Worm (Caenorhabditis elegans) whole organism, L1 larva: ENCODE measurements around the gene C04G6.2.

Source experiments
- C04F5.9 ChIP-seq: sonication (generic microtip); optimal IDR thresholded peaks from 2 replicates; lab custom pipeline; 2016; ENCODE audit warnings: missing genetic modification characterization, missing compliant biosample characterization
- F16B12.6 ChIP-seq: fragments of 150-350 bp; optimal IDR thresholded peaks from 2 replicates; lab custom pipeline; 2014; ENCODE audit warnings: missing biosample characterization, missing genetic modification characterization
- aha-1 ChIP-seq: fragments of 150-350 bp; optimal IDR thresholded peaks from 2 replicates; lab custom pipeline; 2014; ENCODE audit warnings: missing biosample characterization, missing genetic modification characterization
- aly-2 ChIP-seq: fragments of 150-350 bp; optimal IDR thresholded peaks from 2 replicates; lab custom pipeline; 2014; ENCODE audit warnings: missing biosample characterization, missing genetic modification characterization
- ama-1 ChIP-seq: fragments of 150-350 bp; optimal IDR thresholded peaks from 2 replicates; lab custom pipeline; 2014
- ceh-82 ChIP-seq, 3 experiments: fragments of 150-350 bp in 1 of 3; sonication (generic microtip) in 2 of 3; optimal IDR thresholded peaks; 2 replicates each; lab custom pipeline; 2014 to 2017; ENCODE audit warnings: missing biosample characterization in 3 of 3, missing genetic modification characterization in 3 of 3
- ceh-90 ChIP-seq: sonication (generic microtip); optimal IDR thresholded peaks from 2 replicates; lab custom pipeline; 2016; ENCODE audit warnings: missing genetic modification characterization, missing compliant biosample characterization
- ces-1 ChIP-seq: fragments of 150-350 bp; optimal IDR thresholded peaks from 2 replicates; lab custom pipeline; 2014; ENCODE audit warnings: missing biosample characterization, missing genetic modification reagents, missing genetic modification characterization
- dsc-1 ChIP-seq: sonication (generic microtip); optimal IDR thresholded peaks from 2 replicates; lab custom pipeline; 2016; ENCODE audit warnings: mild to moderate bottlenecking, missing genetic modification characterization, missing compliant biosample characterization
- efl-1 ChIP-seq, 4 experiments: fragments of 150-350 bp; optimal IDR thresholded peaks in 3 of 4; peaks in 1 of 4; 1 replicate in 1 of 4; 2 replicates in 3 of 4; lab custom pipeline; 2014; ENCODE audit warnings: missing biosample characterization in 2 of 4, missing genetic modification characterization in 2 of 4, missing genetic modification reagents in 2 of 4
- efl-3 ChIP-seq: fragments of 200-800 bp; sonication (Bioruptor generic); optimal IDR thresholded peaks from 2 replicates; lab custom pipeline; 2018; ENCODE audit warnings: mild to moderate bottlenecking, missing genetic modification characterization, missing compliant biosample characterization
- egl-13 ChIP-seq: sonication (generic microtip); optimal IDR thresholded peaks from 2 replicates; lab custom pipeline; 2016; ENCODE audit warnings: missing genotype, missing genetic modification reagents, missing genetic modification characterization, missing compliant biosample characterization
- egl-27 ChIP-seq, 2 experiments: fragments of 150-350 bp in 1 of 2; sonication (generic microtip); optimal IDR thresholded peaks; 3 replicates each; lab custom pipeline; 2017 to 2018; ENCODE audit warnings: missing biosample characterization in 2 of 2, missing genetic modification characterization in 2 of 2, missing genetic modification reagents in 2 of 2
- elt-2 ChIP-seq: sonication (generic microtip); optimal IDR thresholded peaks from 2 replicates; lab custom pipeline; 2016; ENCODE audit warnings: missing genetic modification characterization, mild to moderate bottlenecking, inconsistent platforms, missing compliant biosample characterization, missing genetic modification reagents
- ets-5 ChIP-seq: fragments of 200-800 bp; sonication (Bioruptor generic); IDR thresholded peaks from 2 replicates; pipeline ENCODE4 v1.3.6; 2022; ENCODE audit warnings: missing genetic modification characterization, missing compliant biosample characterization
- fkh-10 ChIP-seq: sonication (generic microtip); optimal IDR thresholded peaks from 2 replicates; lab custom pipeline; 2017; ENCODE audit warnings: missing biosample characterization, missing genetic modification reagents, missing genetic modification characterization
- fkh-4 ChIP-seq: sonication (generic microtip); optimal IDR thresholded peaks from 2 replicates; lab custom pipeline; 2016; ENCODE audit warnings: missing compliant biosample characterization, missing genetic modification characterization, borderline replicate concordance
- fkh-8 ChIP-seq: sonication (generic microtip); optimal IDR thresholded peaks from 2 replicates; lab custom pipeline; 2016; ENCODE audit warnings: mild to moderate bottlenecking, missing genetic modification characterization, missing compliant biosample characterization
- fos-1 ChIP-seq: fragments of 150-350 bp; optimal IDR thresholded peaks from 2 replicates; lab custom pipeline; 2014; ENCODE audit warnings: missing biosample characterization, missing genetic modification characterization
- hlh-17 ChIP-seq: fragments of 200-800 bp; sonication (Bioruptor generic); optimal IDR thresholded peaks from 2 replicates; lab custom pipeline; 2018; ENCODE audit warnings: missing genetic modification characterization, mild to moderate bottlenecking, missing compliant biosample characterization, moderate library complexity, borderline replicate concordance
- hpl-2 ChIP-seq: fragments of 150-350 bp; optimal IDR thresholded peaks from 2 replicates; lab custom pipeline; 2014; ENCODE audit warnings: missing biosample characterization, missing genetic modification reagents, missing genetic modification characterization
- isw-1 ChIP-seq: fragments of 200-800 bp; sonication (Bioruptor generic); IDR thresholded peaks from 2 replicates; pipeline ENCODE4 v1.3.6; 2022; ENCODE audit warnings: missing genetic modification characterization, missing compliant biosample characterization
- lin-14 ChIP-seq: fragments of 200-800 bp; sonication (Bioruptor generic); optimal IDR thresholded peaks from 2 replicates; lab custom pipeline; 2018; ENCODE audit warnings: mild to moderate bottlenecking, missing genetic modification characterization, moderate library complexity, missing compliant biosample characterization
- lin-35 ChIP-seq, 2 experiments: fragments of 150-350 bp; optimal IDR thresholded peaks; 2 replicates each; lab custom pipeline; 2014; ENCODE audit warnings: missing biosample characterization in 2 of 2, missing genetic modification characterization in 2 of 2, missing genetic modification reagents in 2 of 2
- lin-39 ChIP-seq: fragments of 150-350 bp; optimal IDR thresholded peaks from 2 replicates; lab custom pipeline; 2014; ENCODE audit warnings: missing biosample characterization, missing genetic modification reagents, missing genetic modification characterization
- lir-3 ChIP-seq: sonication (generic microtip); optimal IDR thresholded peaks from 2 replicates; lab custom pipeline; 2016; ENCODE audit warnings: mild to moderate bottlenecking, missing genetic modification characterization, moderate library complexity, missing compliant biosample characterization; ENCODE audit not compliant: poor library complexity
- mab-9 ChIP-seq: fragments of 200-800 bp; sonication (Bioruptor generic); IDR thresholded peaks from 2 replicates; pipeline ENCODE4 v1.3.6; 2022; ENCODE audit warnings: missing genetic modification reagents, missing genetic modification characterization, missing compliant biosample characterization
- mef-2 ChIP-seq: fragments of 150-350 bp; optimal IDR thresholded peaks from 2 replicates; lab custom pipeline; 2014; ENCODE audit warnings: missing biosample characterization, missing genetic modification characterization
- nhr-11 ChIP-seq: fragments of 150-350 bp; optimal IDR thresholded peaks from 2 replicates; lab custom pipeline; 2014; ENCODE audit warnings: missing biosample characterization, missing genetic modification characterization
- nhr-20 ChIP-seq: sonication (generic microtip); optimal IDR thresholded peaks from 2 replicates; lab custom pipeline; 2016; ENCODE audit warnings: mild to moderate bottlenecking, missing genetic modification characterization, missing compliant biosample characterization
- nhr-237 ChIP-seq: fragments of 150-350 bp; optimal IDR thresholded peaks from 2 replicates; lab custom pipeline; 2014; ENCODE audit warnings: missing biosample characterization, missing genetic modification characterization
- nhr-76 ChIP-seq: sonication (generic microtip); optimal IDR thresholded peaks from 2 replicates; lab custom pipeline; 2017; ENCODE audit warnings: missing biosample characterization, missing genetic modification characterization
- nhr-77 ChIP-seq: fragments of 150-350 bp; optimal IDR thresholded peaks from 2 replicates; lab custom pipeline; 2014; ENCODE audit warnings: missing biosample characterization, missing genetic modification characterization
- nhr-84 ChIP-seq: sonication (generic microtip); optimal IDR thresholded peaks from 2 replicates; lab custom pipeline; 2017; ENCODE audit warnings: missing biosample characterization, missing genetic modification characterization
- pqm-1 ChIP-seq: sonication (generic microtip); optimal IDR thresholded peaks from 3 replicates; lab custom pipeline; 2017; ENCODE audit warnings: missing biosample characterization, missing genetic modification characterization
- rnt-1 ChIP-seq: sonication (generic microtip); optimal IDR thresholded peaks from 2 replicates; lab custom pipeline; 2016; ENCODE audit warnings: mild to moderate bottlenecking, missing genetic modification characterization, moderate library complexity, missing compliant biosample characterization
- skn-1 ChIP-seq: fragments of 150-350 bp; optimal IDR thresholded peaks from 2 replicates; lab custom pipeline; 2014; ENCODE audit warnings: missing biosample characterization, missing genetic modification characterization
- snpc-4 ChIP-seq: fragments of 150-350 bp; optimal IDR thresholded peaks from 2 replicates; lab custom pipeline; 2014; ENCODE audit warnings: missing biosample characterization, missing genetic modification characterization
- snu-23 ChIP-seq: sonication (generic microtip); optimal IDR thresholded peaks from 2 replicates; lab custom pipeline; 2016; ENCODE audit warnings: missing genetic modification characterization, missing compliant biosample characterization
- sptf-1 ChIP-seq: fragments of 150-350 bp; optimal IDR thresholded peaks from 2 replicates; lab custom pipeline; 2014; ENCODE audit warnings: missing biosample characterization, missing genetic modification characterization
- tbx-2 ChIP-seq: sonication (generic microtip); optimal IDR thresholded peaks from 2 replicates; lab custom pipeline; 2016; ENCODE audit warnings: missing genetic modification characterization, missing compliant biosample characterization
- unc-86 ChIP-seq: sonication (generic microtip); optimal IDR thresholded peaks from 2 replicates; lab custom pipeline; 2016; ENCODE audit warnings: missing genetic modification characterization, missing compliant biosample characterization
- unc-98 ChIP-seq: fragments of 200-800 bp; sonication (Bioruptor generic); IDR thresholded peaks from 2 replicates; pipeline ENCODE4 v1.3.6; 2022; ENCODE audit warnings: missing genetic modification characterization, missing compliant biosample characterization
- ztf-4 ChIP-seq: fragments of 150-350 bp; optimal IDR thresholded peaks from 2 replicates; lab custom pipeline; 2014; ENCODE audit warnings: missing biosample characterization, missing genetic modification characterization

The C04G6.2 gene

DNA sequence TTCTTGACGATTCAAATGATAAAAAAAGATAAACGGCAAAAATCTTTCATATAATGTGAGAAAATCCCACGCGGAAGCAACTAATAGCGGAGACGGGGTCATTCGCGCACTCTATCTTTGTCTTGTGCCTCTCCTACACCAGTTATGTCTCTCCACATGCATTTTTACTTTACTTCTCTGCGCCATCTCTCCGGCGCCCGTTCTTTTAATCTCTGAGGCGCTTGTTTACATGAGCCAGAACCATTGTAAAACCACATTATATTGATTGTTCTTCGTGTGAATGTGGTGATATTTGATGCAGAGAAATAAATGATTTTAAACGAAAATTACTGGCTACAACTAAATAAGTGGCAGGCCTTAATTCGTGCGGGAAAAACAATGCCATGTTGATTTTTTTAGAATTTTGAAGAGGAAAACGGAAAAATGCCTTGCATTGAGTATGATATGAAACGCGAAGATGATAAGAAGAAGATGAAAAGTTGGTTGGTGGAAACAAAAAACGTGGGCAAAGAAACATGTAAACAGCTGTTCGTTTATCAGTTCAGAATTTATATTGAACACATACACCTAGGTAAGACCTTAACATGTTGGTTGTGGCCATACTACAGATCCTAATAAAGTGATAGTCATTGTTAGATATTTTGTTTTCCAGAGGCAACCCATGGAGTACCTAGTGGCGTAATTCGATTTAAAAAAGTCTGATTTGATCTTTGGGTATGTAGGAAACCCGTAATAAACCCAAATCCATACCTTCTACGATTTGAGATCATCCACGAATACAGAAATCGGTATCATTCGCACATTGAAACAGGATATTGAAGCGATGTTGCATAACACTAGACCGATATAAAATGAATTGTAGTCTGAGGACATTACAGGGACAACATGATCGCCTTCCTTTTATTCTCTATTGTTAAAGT lies at the start of gene C04G6.2 (continued):
- TF ChIP-seq aly-2 (tag; lab: Kevin White, UChicago), result no peak
- peak; percentile 47 for TF ChIP-seq rnt-1 (tag; lab: Kevin White, UChicago)
- peak; percentile 52 to 65 for TF ChIP-seq efl-1 (optimal IDR thresholded peaks at IDR 0.05; lab: Kevin White, UChicago)
- TF ChIP-seq efl-1 (GFP tag; optimal IDR thresholded peaks at IDR 0.05 in 1 of 2; lab: Kevin White, UChicago), result peak; percentile 31 to 94
- peak; percentile 73 for TF ChIP-seq snu-23 (GFP tag; lab: Kevin White, UChicago)
- TF ChIP-seq fos-1, result peak; percentile 30
- no peak for TF ChIP-seq egl-13 (tag; lab: Kevin White, UChicago)
- no peak for TF ChIP-seq ces-1 (GFP tag; lab: Kevin White, UChicago)
- TF ChIP-seq isw-1, result no peak; the same call in 1 of the 2 replicates
- peak; percentile 37 to 45 for TF ChIP-seq lin-35 (GFP tag; optimal IDR thresholded peaks at IDR 0.05; lab: Kevin White, UChicago)
- TF ChIP-seq nhr-77 (tag; lab: Kevin White, UChicago), result peak; percentile 32
- TF ChIP-seq efl-3 (GFP tag; lab: Kevin White, UChicago), result no peak
- TF ChIP-seq dsc-1 (tag; lab: Kevin White, UChicago), result peak; percentile 18
- peak in 2 of 3 experiments; percentile 16 to 45 for TF ChIP-seq ceh-82 (tag; optimal IDR thresholded peaks at IDR 0.05; lab: Kevin White, UChicago)
- TF ChIP-seq, all 84 proteins: peak for 29

DNA sequence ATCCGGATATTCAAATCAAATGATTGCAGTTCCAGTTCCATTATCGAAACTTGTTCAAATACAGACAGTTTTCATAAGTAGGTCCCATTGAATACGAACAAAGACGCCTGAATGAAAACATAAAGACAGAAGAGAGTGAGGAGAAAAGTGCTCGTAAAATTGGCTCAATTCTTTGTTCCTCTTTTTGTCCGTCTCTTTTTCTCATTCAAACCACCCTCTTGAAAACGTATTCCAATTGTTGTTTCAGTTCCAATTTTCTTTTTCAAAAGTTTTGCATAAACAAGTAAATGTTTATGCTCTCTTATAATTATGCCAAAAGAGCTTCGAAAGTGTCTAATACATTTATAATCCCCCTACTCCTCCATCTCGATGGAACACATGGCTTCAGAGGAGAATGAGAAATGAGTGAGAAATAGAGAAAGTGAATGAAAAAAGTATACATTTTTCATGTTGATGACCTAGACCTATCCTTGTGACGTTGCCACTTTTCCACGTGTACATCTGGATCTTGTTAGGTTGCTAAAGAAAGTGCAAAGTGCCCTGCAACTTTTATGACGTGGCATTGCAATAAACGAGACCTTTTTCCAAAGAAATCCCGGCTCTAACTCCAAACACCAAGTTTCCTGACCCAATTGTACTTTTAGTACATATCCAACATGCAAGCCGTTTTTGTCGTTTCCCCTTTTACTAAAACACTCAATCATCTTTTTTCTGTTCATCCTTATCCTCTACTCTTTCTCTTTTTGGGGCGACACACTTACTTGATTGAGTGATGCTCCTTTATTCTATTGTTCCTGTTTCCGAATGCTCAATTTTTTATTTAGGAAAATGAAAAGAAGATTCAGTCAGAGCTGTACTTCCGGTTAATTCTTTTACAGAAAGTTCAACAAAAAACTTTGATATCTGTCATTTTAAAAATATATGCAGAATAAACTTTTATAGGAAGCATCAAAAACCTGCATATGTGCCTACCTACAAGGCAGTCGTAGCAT lies 46.5 kb upstream of the C04G6.2 start:
- TF ChIP-seq fkh-10 (GFP tag; lab: Kevin White, UChicago) (peak; percentile 87), ets-5 (GFP tag; lab: Robert Waterston, UW) (no peak), lin-14 (GFP tag; lab: Kevin White, UChicago) (peak; percentile 58)

DNA sequence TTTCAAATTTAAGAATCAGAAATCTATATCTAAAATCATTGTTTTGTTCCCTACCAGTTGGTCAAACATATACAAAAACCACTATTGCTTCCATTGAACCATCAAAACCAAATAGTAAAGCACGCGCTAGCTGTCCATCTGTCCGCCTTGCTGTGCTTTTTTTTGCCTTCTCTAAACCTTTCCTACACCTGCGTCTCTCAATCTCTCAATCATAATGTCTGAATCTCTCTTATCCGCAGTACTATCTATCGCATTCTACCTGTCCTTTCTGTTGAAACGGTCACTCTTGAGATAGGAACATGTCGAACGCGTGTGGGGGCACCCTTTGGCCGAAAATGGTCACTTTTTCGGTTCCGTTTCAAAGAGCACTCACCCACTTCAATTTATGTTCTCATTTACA lies 45.8 kb upstream of the C04G6.2 start:
- TF ChIP-seq hlh-17 (GFP tag; lab: Kevin White, UChicago), result no peak
- TF ChIP-seq skn-1, result peak; percentile 15
- no peak for TF ChIP-seq mef-2 (tag; lab: Kevin White, UChicago)
- no peak for TF ChIP-seq F16B12.6 (tag; lab: Kevin White, UChicago)
- TF ChIP-seq lin-39 (tag; lab: Kevin White, UChicago), result no peak
- TF ChIP-seq nhr-84, result no peak
- TF ChIP-seq nhr-237 (tag; lab: Kevin White, UChicago), result no peak
- TF ChIP-seq efl-1 (optimal IDR thresholded peaks at IDR 0.05; lab: Kevin White, UChicago), result peak; percentile 16 to 51
- TF ChIP-seq efl-1 (GFP tag; optimal IDR thresholded peaks at IDR 0.05 in 1 of 2; lab: Kevin White, UChicago), result peak; percentile 10 to 86
- no peak for TF ChIP-seq ceh-90
- TF ChIP-seq lir-3, result no peak
- no peak for TF ChIP-seq sptf-1
- TF ChIP-seq snu-23 (GFP tag; lab: Kevin White, UChicago), result peak; percentile 37
- no peak for TF ChIP-seq ces-1 (GFP tag; lab: Kevin White, UChicago)
- TF ChIP-seq nhr-20 (tag; lab: Kevin White, UChicago), result no peak
- TF ChIP-seq fkh-4 (tag; lab: Kevin White, UChicago), result no peak
- no peak for TF ChIP-seq ztf-4 (tag; lab: Kevin White, UChicago)
- TF ChIP-seq aha-1 (tag; lab: Kevin White, UChicago), result no peak
- TF ChIP-seq egl-27 (tag; optimal IDR thresholded peaks at IDR 0.05; lab: Kevin White, UChicago), result no peak
- TF ChIP-seq ama-1 (lab: Kevin White, UChicago), result no peak
- no peak for TF ChIP-seq nhr-11
- no peak for TF ChIP-seq snpc-4 (tag; lab: Kevin White, UChicago)
- no peak for TF ChIP-seq nhr-76
- TF ChIP-seq pqm-1 (tag; lab: Kevin White, UChicago), result no peak
- TF ChIP-seq hpl-2, result no peak
- no peak for TF ChIP-seq elt-2 (tag; lab: Kevin White, UChicago)
- no peak for TF ChIP-seq egl-13 (tag; lab: Kevin White, UChicago)
- TF ChIP-seq unc-98 (GFP tag; lab: Robert Waterston, UW), result no peak
- TF ChIP-seq unc-86 (tag; lab: Kevin White, UChicago), result no peak
- no peak for TF ChIP-seq C04F5.9 (tag; lab: Kevin White, UChicago)
- TF ChIP-seq mab-9 (GFP tag; lab: Robert Waterston, UW), result no peak
- no peak for TF ChIP-seq fkh-8 (tag; lab: Kevin White, UChicago)
- no peak for TF ChIP-seq tbx-2
